Worm (Caenorhabditis elegans) whole organism, L3 larva: ENCODE results near the gene F54E7.9.
A peak's percentile ranks its signal among the peaks of the same experiment; 100 is the strongest.

Experiments
- ZK546.5 ChIP-seq: sonication (generic microtip); optimal IDR thresholded peaks from 2 replicates; lab custom pipeline; 2017; ENCODE audit warnings: missing biosample characterization, missing genetic modification characterization
- ama-1 ChIP-seq: fragments of 150-350 bp; optimal IDR thresholded peaks from 2 replicates; lab custom pipeline; 2018
- ceh-16 ChIP-seq: sonication (generic microtip); optimal IDR thresholded peaks from 2 replicates; lab custom pipeline; 2017; ENCODE audit warnings: missing biosample characterization, missing genetic modification characterization
- ceh-28 ChIP-seq: fragments of 150-350 bp; optimal IDR thresholded peaks from 2 replicates; lab custom pipeline; 2014; ENCODE audit warnings: missing biosample characterization, missing genetic modification reagents, missing genetic modification characterization
- ceh-82 ChIP-seq: fragments of 150-350 bp; optimal IDR thresholded peaks from 2 replicates; lab custom pipeline; 2014; ENCODE audit warnings: missing biosample characterization, missing genetic modification characterization
- ceh-9 ChIP-seq: sonication (generic microtip); optimal IDR thresholded peaks from 2 replicates; lab custom pipeline; 2018; ENCODE audit warnings: missing biosample characterization, missing genetic modification characterization
- egl-27 ChIP-seq: sonication (generic microtip); optimal IDR thresholded peaks from 4 replicates; lab custom pipeline; 2017; ENCODE audit warnings: missing biosample characterization, missing genetic modification reagents, missing genetic modification characterization
- egl-5 ChIP-seq: fragments of 150-350 bp; optimal IDR thresholded peaks from 2 replicates; lab custom pipeline; 2017; ENCODE audit warnings: missing biosample characterization, missing genetic modification reagents, missing genetic modification characterization, inconsistent platforms
- elt-2 ChIP-seq: sonication (generic microtip); optimal IDR thresholded peaks from 2 replicates; lab custom pipeline; 2016; ENCODE audit warnings: missing genetic modification reagents, mild to moderate bottlenecking, missing genetic modification characterization, missing compliant biosample characterization
- elt-3 ChIP-seq, 3 experiments: fragments of 150-350 bp in 1 of 3; sonication (generic microtip) in 2 of 3; optimal IDR thresholded peaks; 2 replicates in 2 of 3; 4 replicates in 1 of 3; lab custom pipeline; 2014 to 2017; ENCODE audit warnings: missing biosample characterization in 3 of 3, missing genetic modification characterization in 3 of 3
- eor-1 ChIP-seq, 2 experiments: fragments of 150-350 bp; optimal IDR thresholded peaks; 2 replicates each; lab custom pipeline; 2014 to 2018; ENCODE audit warnings: missing biosample characterization in 2 of 2, missing genetic modification characterization in 2 of 2
- fkh-10 ChIP-seq: sonication (generic microtip); optimal IDR thresholded peaks from 2 replicates; lab custom pipeline; 2017; ENCODE audit warnings: missing biosample characterization, missing genetic modification reagents, missing genetic modification characterization
- fos-1 ChIP-seq: fragments of 150-350 bp; optimal IDR thresholded peaks from 2 replicates; lab custom pipeline; 2014; ENCODE audit warnings: missing biosample characterization, missing genetic modification characterization
- hmg-11 ChIP-seq: sonication (generic microtip); optimal IDR thresholded peaks from 2 replicates; lab custom pipeline; 2016; ENCODE audit warnings: missing genetic modification characterization, missing compliant biosample characterization
- jun-1 ChIP-seq: fragments of 150-350 bp; optimal IDR thresholded peaks from 2 replicates; lab custom pipeline; 2014; ENCODE audit warnings: missing biosample characterization, missing genetic modification reagents, missing genetic modification characterization
- lin-15B ChIP-seq: fragments of 150-350 bp; optimal IDR thresholded peaks from 2 replicates; lab custom pipeline; 2014; ENCODE audit warnings: missing biosample characterization, missing genetic modification characterization
- lin-39 ChIP-seq: fragments of 150-350 bp; optimal IDR thresholded peaks from 2 replicates; lab custom pipeline; 2018; ENCODE audit warnings: missing biosample characterization, missing genetic modification reagents, missing genetic modification characterization
- lsy-12 ChIP-seq: sonication (generic microtip); optimal IDR thresholded peaks from 2 replicates; lab custom pipeline; 2016; ENCODE audit warnings: mild to moderate bottlenecking, missing genetic modification characterization, missing compliant biosample characterization
- mml-1 ChIP-seq: fragments of 150-350 bp; sonication (generic microtip); optimal IDR thresholded peaks from 3 replicates; lab custom pipeline; 2014; ENCODE audit warnings: missing biosample characterization, missing genetic modification characterization
- nfya-1 ChIP-seq: sonication (generic microtip); optimal IDR thresholded peaks from 2 replicates; lab custom pipeline; 2017; ENCODE audit warnings: missing genetic modification characterization, mild to moderate bottlenecking, missing compliant biosample characterization, antibody characterized with exemption, moderate library complexity; ENCODE audit not compliant: insufficient read depth
- nhr-11 ChIP-seq: fragments of 150-350 bp; optimal IDR thresholded peaks from 2 replicates; lab custom pipeline; 2014; ENCODE audit warnings: missing biosample characterization, missing genetic modification characterization
- nhr-23 ChIP-seq: fragments of 150-350 bp; optimal IDR thresholded peaks from 2 replicates; lab custom pipeline; 2014; ENCODE audit warnings: missing biosample characterization, missing genetic modification reagents, missing genetic modification characterization
- nhr-237 ChIP-seq: fragments of 150-350 bp; optimal IDR thresholded peaks from 2 replicates; lab custom pipeline; 2014; ENCODE audit warnings: missing biosample characterization, missing genetic modification characterization
- nhr-25 ChIP-seq: sonication (generic microtip); optimal IDR thresholded peaks from 2 replicates; lab custom pipeline; 2017; ENCODE audit warnings: missing biosample characterization, missing genetic modification characterization
- nhr-28 ChIP-seq: fragments of 150-350 bp; optimal IDR thresholded peaks from 2 replicates; lab custom pipeline; 2014; ENCODE audit warnings: missing biosample characterization, missing genetic modification characterization
- nhr-43 ChIP-seq: sonication (generic microtip); optimal IDR thresholded peaks from 2 replicates; lab custom pipeline; 2016; ENCODE audit warnings: mild to moderate bottlenecking, missing genetic modification characterization, missing compliant biosample characterization; ENCODE audit not compliant: poor library complexity, severe bottlenecking
- nhr-67 ChIP-seq: fragments of 150-350 bp; optimal IDR thresholded peaks from 2 replicates; lab custom pipeline; 2014; ENCODE audit warnings: missing biosample characterization, missing genetic modification characterization
- pha-4 ChIP-seq: fragments of 150-350 bp; optimal IDR thresholded peaks from 2 replicates; lab custom pipeline; 2014; ENCODE audit warnings: missing biosample characterization, missing genetic modification reagents, missing genetic modification characterization
- pqm-1 ChIP-seq: fragments of 150-350 bp; optimal IDR thresholded peaks from 2 replicates; lab custom pipeline; 2017; ENCODE audit warnings: missing biosample characterization, missing genetic modification characterization, inconsistent platforms
- sea-2 ChIP-seq: fragments of 150-350 bp; sonication (generic microtip); optimal IDR thresholded peaks from 4 replicates; lab custom pipeline; 2014; ENCODE audit warnings: missing biosample characterization, missing genetic modification reagents, missing genetic modification characterization
- skn-1 ChIP-seq: fragments of 150-350 bp; optimal IDR thresholded peaks from 2 replicates; lab custom pipeline; 2014; ENCODE audit warnings: missing biosample characterization, missing genetic modification characterization
- snpc-4 ChIP-seq: fragments of 150-350 bp; optimal IDR thresholded peaks from 2 replicates; lab custom pipeline; 2014; ENCODE audit warnings: missing biosample characterization, missing genetic modification characterization
- unc-39 ChIP-seq: sonication (generic microtip); optimal IDR thresholded peaks from 4 replicates; lab custom pipeline; 2017; ENCODE audit warnings: missing biosample characterization, missing genetic modification characterization
- unc-62 ChIP-seq: fragments of 150-350 bp; sonication (generic microtip); optimal IDR thresholded peaks from 4 replicates; lab custom pipeline; 2014; ENCODE audit warnings: missing biosample characterization, missing genetic modification reagents, missing genetic modification characterization
- zag-1 ChIP-seq: fragments of 150-350 bp; optimal IDR thresholded peaks from 2 replicates; lab custom pipeline; 2014; ENCODE audit warnings: missing biosample characterization, missing genetic modification characterization
- ztf-11 ChIP-seq: fragments of 150-350 bp; optimal IDR thresholded peaks from 2 replicates; lab custom pipeline; 2014; ENCODE audit warnings: missing biosample characterization, missing genetic modification characterization

Gene F54E7.9

DNA sequence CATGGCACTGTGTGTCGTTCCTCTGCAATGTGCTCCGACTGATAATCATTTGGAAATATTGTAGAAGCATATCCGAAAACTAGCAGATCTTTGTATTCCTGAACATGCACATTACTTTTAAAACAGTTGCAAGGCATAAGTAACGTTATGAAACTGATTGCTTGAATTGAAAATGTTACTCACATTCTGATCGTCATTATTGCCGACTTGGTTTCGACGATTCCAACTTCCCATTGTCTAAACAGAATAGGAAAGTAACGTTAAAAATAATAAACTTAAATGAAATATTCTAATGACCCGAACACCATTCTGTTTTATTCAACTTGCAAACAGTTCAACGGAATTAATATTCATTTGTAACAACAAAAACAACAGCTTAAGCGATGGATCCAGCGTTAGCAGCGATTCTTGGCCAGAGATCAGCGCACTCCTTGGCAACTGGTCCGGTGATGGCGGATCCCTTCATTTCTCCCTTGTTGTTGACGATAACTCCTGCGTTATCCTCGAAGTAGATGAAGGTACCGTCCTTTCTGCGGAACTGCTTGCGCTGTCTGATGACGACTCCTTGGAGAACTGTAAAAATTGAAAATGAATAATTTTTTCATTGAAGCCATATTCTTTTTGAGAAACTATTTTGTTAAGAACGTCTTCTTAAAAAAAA lies 27.7 kb upstream of the F54E7.9 start, which contains the start of gene swp-1:
Gene swp-1 (minus strand): TSS at position 298 of the 661 bp plus-strand sequence.
- TF ChIP-seq ceh-28 (tag; lab: Kevin White, UChicago) (no peak), nhr-43 (tag; lab: Kevin White, UChicago) (no peak), ceh-9 (tag; lab: Kevin White, UChicago) (no peak), ama-1 (lab: Kevin White, UChicago) (no peak), ZK546.5 (tag; lab: Kevin White, UChicago) (no peak), elt-2 (tag; lab: Kevin White, UChicago) (no peak), mml-1 (tag; lab: Kevin White, UChicago) (no peak), fkh-10 (GFP tag; lab: Kevin White, UChicago) (no peak), ceh-82 (no peak), unc-62 (GFP tag; lab: Kevin White, UChicago) (no peak), lsy-12 (no peak), eor-1 (tag; optimal IDR thresholded peaks at IDR 0.05; lab: Kevin White, UChicago) (no peak), lin-15B (no peak)

DNA sequence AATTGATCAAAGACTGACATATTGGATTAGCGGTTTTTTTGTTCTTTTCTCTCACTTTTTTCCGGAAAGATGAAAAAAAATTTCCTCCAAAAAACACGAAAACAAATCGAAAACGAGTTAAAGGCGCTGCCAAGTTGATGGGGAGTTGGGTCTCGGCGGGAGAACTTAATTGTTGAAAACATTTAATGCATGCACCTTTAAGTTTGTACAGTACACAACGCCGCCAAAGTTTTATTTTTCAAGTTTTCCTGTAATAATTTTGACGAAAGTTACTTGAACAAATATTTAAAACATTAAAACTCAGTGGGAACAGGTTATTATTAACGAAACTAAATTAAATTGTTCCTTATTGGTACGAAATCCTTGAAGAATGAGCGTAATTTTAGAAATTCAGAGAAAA lies 23.8 kb upstream of the F54E7.9 start:
- TF ChIP-seq nhr-25 (tag; lab: Kevin White, UChicago) (no peak), fkh-10 (GFP tag; lab: Kevin White, UChicago) (no peak), nhr-23 (tag; lab: Kevin White, UChicago) (no peak), egl-5 (tag; lab: Kevin White, UChicago) (no peak), nfya-1 (tag; lab: Kevin White, UChicago) (no peak), ztf-11 (tag; lab: Kevin White, UChicago) (no peak), nhr-11 (tag; lab: Kevin White, UChicago) (no peak)
- TF ChIP-seq, all 47 proteins: peak for 0

DNA sequence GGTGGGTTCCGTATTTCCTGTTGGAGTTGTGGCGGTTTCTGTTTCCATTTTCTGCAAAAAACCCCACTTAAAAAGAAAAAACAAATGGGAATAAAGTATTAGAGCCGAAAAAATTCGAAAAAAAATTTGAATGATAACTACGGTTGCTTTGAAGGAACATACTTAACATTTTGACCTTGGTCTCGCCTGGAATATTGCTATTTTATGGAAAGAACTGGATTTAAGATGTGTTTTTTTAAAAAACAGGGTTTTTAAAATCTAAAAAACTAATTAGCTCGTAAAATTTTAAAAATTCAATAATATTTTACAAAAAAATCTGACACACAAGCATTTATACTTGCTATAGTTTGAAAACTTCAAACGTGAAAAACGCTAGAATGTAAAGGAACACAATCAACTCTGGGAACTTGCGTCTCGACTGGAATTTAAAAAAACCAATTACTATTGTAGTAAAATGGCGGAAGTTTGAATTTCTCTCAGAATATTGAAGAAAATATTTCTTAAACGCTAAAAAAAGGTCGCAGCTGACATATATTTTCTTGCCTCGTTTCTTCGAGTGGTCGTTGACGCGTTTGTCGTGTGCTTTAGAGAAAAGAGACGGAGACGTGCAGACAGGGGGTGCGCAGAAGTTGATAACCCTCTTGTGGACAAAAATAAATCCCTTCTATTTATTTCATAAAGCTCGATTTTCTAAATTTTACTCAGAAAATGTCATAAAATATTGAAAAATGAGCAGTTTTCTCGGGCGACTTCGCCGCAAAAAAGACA lies 20.5 kb upstream of the F54E7.9 start, which contains the start of the genes lgg-3 and rgs-5:
Gene lgg-3 (minus strand): TSS at position 51 of the 768 bp plus-strand sequence.
Gene rgs-5 (plus strand): TSS at position 593 of the 768 bp plus-strand sequence.
- peak; percentile 5 for TF ChIP-seq elt-2 (tag; lab: Kevin White, UChicago)
- TF ChIP-seq hmg-11 (tag; lab: Kevin White, UChicago) = peak; percentile 27
- TF ChIP-seq elt-3 (tag; optimal IDR thresholded peaks at IDR 0.05; lab: Kevin White, UChicago) = no peak
- peak; percentile 60 for TF ChIP-seq pha-4 (tag; lab: Kevin White, UChicago)
- no peak for TF ChIP-seq ztf-11 (tag; lab: Kevin White, UChicago)
- TF ChIP-seq lin-39 = peak; percentile 30
- no peak for TF ChIP-seq lsy-12
- TF ChIP-seq skn-1 (tag; lab: Kevin White, UChicago) = no peak
- TF ChIP-seq nhr-237 = no peak
- no peak for TF ChIP-seq nhr-11 (tag; lab: Kevin White, UChicago)
- no peak for TF ChIP-seq nhr-43 (tag; lab: Kevin White, UChicago)
- no peak for TF ChIP-seq ceh-16
- TF ChIP-seq pqm-1 (tag; lab: Kevin White, UChicago) = no peak
- peak; percentile 12 for TF ChIP-seq nhr-23 (tag; lab: Kevin White, UChicago)
- no peak for TF ChIP-seq nhr-28 (tag; lab: Kevin White, UChicago)
- TF ChIP-seq nhr-67 (tag; lab: Kevin White, UChicago) = no peak
- no peak for TF ChIP-seq ceh-82
- TF ChIP-seq fos-1 (tag; lab: Kevin White, UChicago) = no peak
- no peak for TF ChIP-seq jun-1 (tag; lab: Kevin White, UChicago)
- TF ChIP-seq fkh-10 (GFP tag; lab: Kevin White, UChicago) = no peak
- TF ChIP-seq egl-27 = no peak
- TF ChIP-seq zag-1 (tag; lab: Kevin White, UChicago) = no peak
- peak; percentile 79 for TF ChIP-seq snpc-4 (tag; lab: Kevin White, UChicago)
- TF ChIP-seq lin-15B = peak; percentile 46
- TF ChIP-seq sea-2 (GFP tag; lab: Kevin White, UChicago) = no peak
- TF ChIP-seq nfya-1 (tag; lab: Kevin White, UChicago) = peak; percentile 53
- no peak for TF ChIP-seq unc-39
- peak; percentile 21 for TF ChIP-seq egl-5 (tag; lab: Kevin White, UChicago)
